Worm (Caenorhabditis elegans) whole organism, young adult: Measurements from ENCODE around the gene srx-39.

Experiments used
- F10E7.11 ChIP-seq: sonication (generic microtip); optimal IDR thresholded peaks from 2 replicates; lab custom pipeline; 2017; ENCODE audit warnings: mild to moderate bottlenecking, missing genetic modification characterization, moderate library complexity, missing compliant biosample characterization
- attf-6 ChIP-seq: fragments of 200-800 bp; sonication (Bioruptor generic); IDR thresholded peaks from 2 replicates; pipeline ENCODE4 v1.3.6; 2022; ENCODE audit warnings: missing genetic modification reagents, missing genetic modification characterization, missing compliant biosample characterization
- let-526 ChIP-seq: fragments of 200-800 bp; sonication (Bioruptor generic); IDR thresholded peaks from 2 replicates; pipeline ENCODE4 v1.3.6; 2022; ENCODE audit warnings: missing genetic modification reagents, missing genetic modification characterization, missing compliant biosample characterization
- lin-40 ChIP-seq: sonication (generic microtip); optimal IDR thresholded peaks from 2 replicates; lab custom pipeline; 2016; ENCODE audit warnings: missing genetic modification characterization, mild to moderate bottlenecking, missing compliant biosample characterization, missing genotype, missing genetic modification reagents
- mcd-1 ChIP-seq: fragments of 200-800 bp; sonication (Bioruptor generic); IDR thresholded peaks from 2 replicates; pipeline ENCODE4 v1.3.6; 2022; ENCODE audit warnings: missing genetic modification reagents, missing genetic modification characterization, missing compliant biosample characterization
- ztf-18 ChIP-seq: sonication (generic microtip); optimal IDR thresholded peaks from 2 replicates; lab custom pipeline; 2016; ENCODE audit warnings: missing genotype, mild to moderate bottlenecking, missing genetic modification characterization, missing compliant biosample characterization

- TF ChIP-seq ztf-18 (tag; lab: Kevin White, UChicago) (no peak), let-526 (GFP tag; lab: Robert Waterston, UW) (no peak), F10E7.11 (tag; lab: Kevin White, UChicago) (no peak), attf-6 (GFP tag; lab: Robert Waterston, UW) (no peak), lin-40 (tag; lab: Kevin White, UChicago) (no peak), mcd-1 (GFP tag; lab: Robert Waterston, UW) (no peak)
Measured at ce11 chrV:5177209-5177608, 19.6 kb upstream of the srx-39 start, which contains the start of gene ugt-51.
